Worm (Caenorhabditis elegans) whole organism, young adult: ENCODE measurements around the gene T05A8.6.

Experiments
- Y53F4B.3 ChIP-seq: fragments of 200-800 bp; sonication (Bioruptor generic); IDR thresholded peaks from 2 replicates; pipeline ENCODE4 v1.3.6; 2022; ENCODE audit warnings: missing genetic modification reagents, missing genetic modification characterization, missing compliant biosample characterization
- ama-1 ChIP-seq, 3 experiments: fragments of 150-350 bp in 1 of 3; sonication (generic microtip) in 2 of 3; optimal IDR thresholded peaks; 2 replicates each; lab custom pipeline; 2014 to 2018; ENCODE audit warnings: missing biosample characterization in 2 of 3, missing genetic modification characterization in 2 of 3, missing genetic modification reagents in 2 of 3

DNA sequence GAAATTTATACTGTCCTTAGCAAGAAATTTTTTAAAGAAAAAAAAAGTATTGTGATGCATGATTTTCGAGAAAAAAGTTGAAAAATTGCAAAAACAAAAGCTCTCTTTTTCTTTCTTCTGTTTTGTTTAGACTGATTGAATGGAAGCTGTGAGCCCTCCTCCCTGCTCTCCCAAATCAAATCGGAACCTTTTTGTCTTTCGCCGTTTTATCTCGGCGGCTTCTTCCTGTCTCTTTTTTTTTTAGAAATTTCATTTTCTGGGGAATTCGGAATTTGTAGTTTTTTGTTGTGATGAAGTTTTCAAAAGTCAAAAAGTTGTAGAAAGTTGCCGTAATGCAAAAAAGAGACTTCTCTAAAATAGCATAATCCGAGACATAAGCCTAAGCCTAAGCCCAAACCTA lies 8.9 kb downstream of the T05A8.6 start:
- TF ChIP-seq ama-1 (optimal IDR thresholded peaks at IDR 0.05; lab: Kevin White, UChicago) (no peak), ama-1 (GFP tag; optimal IDR thresholded peaks at IDR 0.05; lab: Kevin White, UChicago) (no peak), Y53F4B.3 (GFP tag; lab: Robert Waterston, UW) (no peak)
